Worm (Caenorhabditis elegans) whole organism, L4/young adult: ENCODE results near the gene Y32F6A.5.

ENCODE experiments used
- W03F9.2 ChIP-seq: fragments of 150-350 bp; optimal IDR thresholded peaks from 2 replicates; lab custom pipeline; 2014; ENCODE audit warnings: missing biosample characterization, missing genetic modification characterization
- him-1 ChIP-seq: sonication (generic microtip); optimal IDR thresholded peaks from 2 replicates; lab custom pipeline; 2016; ENCODE audit warnings: missing genotype, missing genetic modification reagents, missing genetic modification characterization, missing compliant biosample characterization

ce11 chrV:10471007-10471406 is 17.6 kb upstream of the Y32F6A.5 start:
- TF ChIP-seq him-1 (tag; lab: Kevin White, UChicago) (no peak), W03F9.2 (tag; lab: Kevin White, UChicago) (no peak)
